Worm (Caenorhabditis elegans) whole organism, L1 larva: ENCODE data around the gene F56A8.9.

Experiments
- C04F5.9 ChIP-seq: sonication (generic microtip); optimal IDR thresholded peaks from 2 replicates; lab custom pipeline; 2016; ENCODE audit warnings: missing genetic modification characterization, missing compliant biosample characterization
- aha-1 ChIP-seq: fragments of 150-350 bp; optimal IDR thresholded peaks from 2 replicates; lab custom pipeline; 2014; ENCODE audit warnings: missing biosample characterization, missing genetic modification characterization
- aly-2 ChIP-seq: fragments of 150-350 bp; optimal IDR thresholded peaks from 2 replicates; lab custom pipeline; 2014; ENCODE audit warnings: missing biosample characterization, missing genetic modification characterization
- efl-3 ChIP-seq: fragments of 200-800 bp; sonication (Bioruptor generic); optimal IDR thresholded peaks from 2 replicates; lab custom pipeline; 2018; ENCODE audit warnings: mild to moderate bottlenecking, missing genetic modification characterization, missing compliant biosample characterization
- lir-3 ChIP-seq: sonication (generic microtip); optimal IDR thresholded peaks from 2 replicates; lab custom pipeline; 2016; ENCODE audit warnings: mild to moderate bottlenecking, missing genetic modification characterization, moderate library complexity, missing compliant biosample characterization; ENCODE audit not compliant: poor library complexity
- lsy-2 ChIP-seq, 2 experiments: fragments of 150-350 bp; optimal IDR thresholded peaks; 2 replicates each; lab custom pipeline; 2014; ENCODE audit warnings: missing biosample characterization in 2 of 2, missing genetic modification characterization in 2 of 2
- nhr-11 ChIP-seq: fragments of 150-350 bp; optimal IDR thresholded peaks from 2 replicates; lab custom pipeline; 2014; ENCODE audit warnings: missing biosample characterization, missing genetic modification characterization
- nhr-12 ChIP-seq: sonication (generic microtip); optimal IDR thresholded peaks from 2 replicates; lab custom pipeline; 2017; ENCODE audit warnings: missing biosample characterization, missing genetic modification characterization
- nhr-77 ChIP-seq: fragments of 150-350 bp; optimal IDR thresholded peaks from 2 replicates; lab custom pipeline; 2014; ENCODE audit warnings: missing biosample characterization, missing genetic modification characterization
- snpc-4 ChIP-seq: fragments of 150-350 bp; optimal IDR thresholded peaks from 2 replicates; lab custom pipeline; 2014; ENCODE audit warnings: missing biosample characterization, missing genetic modification characterization
- unc-62 ChIP-seq: fragments of 150-350 bp; optimal IDR thresholded peaks from 2 replicates; lab custom pipeline; 2014; ENCODE audit warnings: missing biosample characterization, missing genetic modification reagents, missing genetic modification characterization
- unc-86 ChIP-seq: sonication (generic microtip); optimal IDR thresholded peaks from 2 replicates; lab custom pipeline; 2016; ENCODE audit warnings: missing genetic modification characterization, missing compliant biosample characterization
- zag-1 ChIP-seq: fragments of 150-350 bp; optimal IDR thresholded peaks from 2 replicates; lab custom pipeline; 2014; ENCODE audit warnings: missing biosample characterization, missing genetic modification characterization

ce11 chrIII:13204682-13205081, 49.8 kb upstream of the F56A8.9 start, which contains the start of gene Y39E4B.11:
- TF ChIP-seq nhr-77 (no peak), zag-1 (tag; lab: Kevin White, UChicago) (no peak), aly-2 (tag; lab: Kevin White, UChicago) (no peak), nhr-12 (tag; lab: Kevin White, UChicago) (no peak), nhr-11 (tag; lab: Kevin White, UChicago) (no peak), C04F5.9 (tag; lab: Kevin White, UChicago) (no peak), unc-62 (no peak), aha-1 (tag; lab: Kevin White, UChicago) (no peak), unc-86 (tag; lab: Kevin White, UChicago) (no peak), efl-3 (GFP tag; lab: Kevin White, UChicago) (no peak), snpc-4 (no peak), lir-3 (tag; lab: Kevin White, UChicago) (no peak), lsy-2 (tag; optimal IDR thresholded peaks at IDR 0.05; lab: Kevin White, UChicago) (no peak)
